Fruit fly (Drosophila melanogaster): ENCODE measurements around the gene ed.

Gene ed

DNA sequence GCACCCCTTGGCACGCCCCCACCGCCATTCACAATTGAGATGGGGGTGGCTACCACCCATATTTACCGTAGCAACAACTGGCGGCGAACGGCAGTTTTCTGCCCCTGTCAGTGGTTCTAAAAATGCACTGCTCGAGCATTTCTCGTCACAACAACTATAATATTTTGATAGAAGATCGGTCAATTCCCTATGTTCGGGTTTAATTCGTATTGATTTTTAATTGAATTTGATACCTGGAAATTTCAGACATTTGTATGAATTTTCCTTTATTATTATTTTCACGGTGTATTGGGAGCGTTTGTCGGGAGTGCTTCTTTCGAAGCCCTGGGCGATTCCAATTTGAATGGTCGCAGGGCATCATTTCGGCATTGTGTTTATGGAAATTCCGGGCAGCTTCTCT, 101.9 kb downstream of the ed start:
- no peak for TF ChIP-seq CG7101 (tag; optimal IDR thresholded peaks at IDR 0.05)
- TF ChIP-seq tj (GFP tag; optimal IDR thresholded peaks at IDR 0.05), result no peak
- TF ChIP-seq CG1620 (GFP tag; optimal IDR thresholded peaks at IDR 0.05), result no peak
- no peak for TF ChIP-seq CG5204 (GFP tag; optimal IDR thresholded peaks at IDR 0.05)
- TF ChIP-seq CG14711 (tag; optimal IDR thresholded peaks at IDR 0.05), result no peak
- TF ChIP-seq CG7045 (GFP tag; optimal IDR thresholded peaks at IDR 0.05), result no peak
- TF ChIP-seq cic (GFP tag; optimal IDR thresholded peaks at IDR 0.05), result no peak
- no peak for TF ChIP-seq ovo (GFP tag; optimal IDR thresholded peaks at IDR 0.05)
- TF ChIP-seq Crg-1 (GFP tag; optimal IDR thresholded peaks at IDR 0.05), result no peak
- no peak for TF ChIP-seq toe (GFP tag; optimal IDR thresholded peaks at IDR 0.05)

DNA sequence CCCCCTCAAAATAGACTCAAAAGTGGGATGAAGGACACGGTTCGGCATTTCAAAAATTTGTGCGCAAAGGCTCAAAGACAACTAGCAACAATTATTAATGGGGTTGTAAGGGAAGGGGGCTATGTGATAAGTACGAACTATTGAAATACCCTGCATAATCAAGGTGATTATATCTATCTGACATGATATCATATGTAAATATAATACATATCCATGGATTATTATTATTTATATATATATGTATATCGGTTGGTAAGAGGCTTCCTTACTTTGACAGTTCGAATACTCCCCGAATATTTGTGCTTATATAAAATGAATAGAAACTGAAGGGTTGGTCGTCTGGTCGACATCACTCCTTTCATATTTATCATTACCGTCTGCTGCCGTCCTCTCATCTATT, 102.8 kb downstream of the ed start:
- TF ChIP-seq ovo (GFP tag; optimal IDR thresholded peaks at IDR 0.05) (no peak), kay (GFP tag; ENCODE audit: borderline replicate concordance) (no peak)

DNA sequence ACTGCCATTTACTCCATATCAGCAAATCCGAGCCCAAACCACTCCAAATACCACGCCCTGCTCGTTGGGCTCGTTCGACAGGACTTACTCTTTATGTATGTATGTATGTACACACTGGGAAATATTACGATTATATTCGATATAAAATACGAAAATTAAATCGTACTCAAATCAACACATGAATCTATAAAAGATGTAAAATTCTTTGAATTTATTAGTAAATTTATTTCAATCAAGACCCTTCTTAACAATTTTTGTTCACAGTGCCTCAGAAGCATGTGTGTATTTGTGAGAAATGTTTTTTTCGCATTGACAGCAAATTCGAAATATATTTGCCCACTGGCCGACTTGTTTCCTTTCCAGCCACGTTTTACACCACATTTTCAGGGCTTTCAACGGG, 115.1 kb downstream of the ed start:
- no peak for TF ChIP-seq kay (GFP tag; ENCODE audit: borderline replicate concordance)
- no peak for TF ChIP-seq Hr96 (GFP tag; optimal IDR thresholded peaks at IDR 0.05)
- TF ChIP-seq CG33017 (tag; optimal IDR thresholded peaks at IDR 0.05), result no peak
- no peak for TF ChIP-seq CG5204 (GFP tag; optimal IDR thresholded peaks at IDR 0.05)
- no peak for TF ChIP-seq CG7101 (tag; optimal IDR thresholded peaks at IDR 0.05)
- no peak for TF ChIP-seq Crg-1 (GFP tag; optimal IDR thresholded peaks at IDR 0.05)
- no peak for TF ChIP-seq cnc (optimal IDR thresholded peaks at IDR 0.05)
- no peak for TF ChIP-seq bab1 (GFP tag; optimal IDR thresholded peaks at IDR 0.05)
- TF ChIP-seq CG12768 (GFP tag; optimal IDR thresholded peaks at IDR 0.05), result no peak
- no peak for TF ChIP-seq cic (GFP tag; optimal IDR thresholded peaks at IDR 0.05)
- no peak for TF ChIP-seq Clk (GFP tag; optimal IDR thresholded peaks at IDR 0.05)
- no peak for TF ChIP-seq toe (GFP tag; optimal IDR thresholded peaks at IDR 0.05)
- TF ChIP-seq Mnt (GFP tag; optimal IDR thresholded peaks at IDR 0.05), result no peak
- TF ChIP-seq CG1620 (GFP tag; optimal IDR thresholded peaks at IDR 0.05), result no peak
- no peak for TF ChIP-seq CG7045 (GFP tag; optimal IDR thresholded peaks at IDR 0.05)
- no peak for TF ChIP-seq pad (GFP tag; optimal IDR thresholded peaks at IDR 0.05)

DNA sequence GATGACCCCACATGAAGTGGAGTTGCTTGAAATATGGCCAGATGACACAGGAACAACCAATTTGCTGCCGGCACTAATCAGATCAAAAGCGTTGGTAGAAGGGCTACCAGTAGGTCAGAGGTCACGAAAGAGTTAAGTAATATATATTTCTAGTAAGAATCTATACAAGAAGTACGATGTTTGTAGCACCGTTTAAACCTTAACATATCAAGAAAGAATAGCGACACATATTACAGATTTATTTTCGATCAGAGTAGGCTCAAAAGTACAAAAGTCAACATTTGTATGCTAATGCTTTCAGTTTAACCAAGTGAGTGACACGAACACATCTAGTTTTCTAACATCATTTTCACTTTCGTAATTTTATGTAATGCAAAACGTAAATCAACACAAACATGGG, 117.8 kb downstream of the ed start, which contains the start of gene CG2955:
Gene CG2955 (plus strand): TSS at position 301 of the 400 bp plus-strand sequence.
- no peak for TF ChIP-seq tj (GFP tag; optimal IDR thresholded peaks at IDR 0.05)
- TF ChIP-seq CG14711 (tag; optimal IDR thresholded peaks at IDR 0.05), result no peak
